Fruit fly (Drosophila melanogaster) whole organism, embryonic: ENCODE measurements around the gene Gs2.

Source experiments
- Adf1 ChIP-seq: fragments of 200-800 bp; sonication (Bioruptor generic); IDR thresholded peaks from 2 replicates; pipeline ENCODE4 v1.3.6; 2022; ENCODE audit warnings: missing biosample characterization, missing genetic modification characterization
- BtbVII ChIP-seq: fragments of 200-800 bp; sonication (Bioruptor generic); optimal IDR thresholded peaks from 3 replicates; lab custom pipeline; 2017; ENCODE audit warnings: missing biosample characterization, mild to moderate bottlenecking, missing genetic modification characterization
- CG10321 ChIP-seq: fragments of 200-800 bp; sonication (Bioruptor generic); IDR thresholded peaks from 2 replicates; pipeline ENCODE4 v1.3.6; 2022; ENCODE audit warnings: missing biosample characterization, missing genetic modification characterization
- CG11085 ChIP-seq: fragments of 200-800 bp; sonication (Bioruptor generic); IDR thresholded peaks from 2 replicates; pipeline ENCODE4 v1.3.6; 2022; ENCODE audit warnings: missing biosample characterization, missing genetic modification characterization
- CG11723 ChIP-seq: fragments of 200-800 bp; sonication (Bioruptor generic); optimal IDR thresholded peaks from 2 replicates; lab custom pipeline; 2017; ENCODE audit warnings: missing biosample characterization, mild to moderate bottlenecking, missing genetic modification characterization
- CG12071 ChIP-seq: fragments of 200-800 bp; sonication (Bioruptor generic); optimal IDR thresholded peaks from 3 replicates; lab custom pipeline; 2018; ENCODE audit warnings: missing biosample characterization, mild to moderate bottlenecking, missing genetic modification characterization
- CG12219 ChIP-seq: fragments of 200-800 bp; sonication (Bioruptor generic); optimal IDR thresholded peaks from 3 replicates; lab custom pipeline; 2018; ENCODE audit warnings: missing biosample characterization, mild to moderate bottlenecking, missing genetic modification characterization
- CG13624 ChIP-seq: fragments of 200-800 bp; sonication (Bioruptor generic); optimal IDR thresholded peaks from 2 replicates; lab custom pipeline; 2016; ENCODE audit warnings: missing biosample characterization, missing genetic modification characterization
- CG13775 ChIP-seq: fragments of 200-800 bp; sonication (Bioruptor generic); optimal IDR thresholded peaks from 3 replicates; lab custom pipeline; 2017; ENCODE audit warnings: missing biosample characterization, mild to moderate bottlenecking, missing genetic modification characterization
- CG14441 ChIP-seq: fragments of 200-800 bp; sonication (Bioruptor generic); IDR thresholded peaks from 2 replicates; pipeline ENCODE4 v1.3.6; 2022; ENCODE audit warnings: missing biosample characterization, missing genetic modification characterization
- CG17385 ChIP-seq: fragments of 200-800 bp; sonication (Bioruptor generic); optimal IDR thresholded peaks from 3 replicates; lab custom pipeline; 2018; ENCODE audit warnings: missing biosample characterization, mild to moderate bottlenecking, missing genetic modification characterization
- CG18764 ChIP-seq: fragments of 200-800 bp; sonication (Bioruptor generic); optimal IDR thresholded peaks from 3 replicates; lab custom pipeline; 2016; ENCODE audit warnings: missing biosample characterization, missing genetic modification characterization
- CG2199 ChIP-seq: fragments of 200-800 bp; sonication (Bioruptor generic); IDR thresholded peaks from 3 replicates; pipeline ENCODE4 v1.3.6; 2022; ENCODE audit warnings: missing biosample characterization, missing genetic modification characterization
- CG34224 ChIP-seq: fragments of 200-800 bp; sonication (Bioruptor generic); IDR thresholded peaks from 3 replicates; pipeline ENCODE4 v1.3.6; 2022; ENCODE audit warnings: missing biosample characterization, missing genetic modification characterization; ENCODE audit not compliant: partially characterized antibody
- CG4854 ChIP-seq: fragments of 200-800 bp; sonication (Bioruptor generic); optimal IDR thresholded peaks from 2 replicates; lab custom pipeline; 2016; ENCODE audit warnings: missing biosample characterization, missing genetic modification characterization, inconsistent platforms
- CG6272 ChIP-seq: fragments of 200-800 bp; sonication (Bioruptor generic); IDR thresholded peaks from 2 replicates; pipeline ENCODE4 v1.3.6; 2022; ENCODE audit warnings: missing biosample characterization, missing genetic modification characterization
- CG8089 ChIP-seq: fragments of 200-800 bp; sonication (Bioruptor generic); optimal IDR thresholded peaks from 3 replicates; lab custom pipeline; 2016; ENCODE audit warnings: missing biosample characterization, missing genetic modification characterization
- CG8765 ChIP-seq: fragments of 200-800 bp; sonication (Bioruptor generic); IDR thresholded peaks from 2 replicates; pipeline ENCODE4 v1.3.6; 2022; ENCODE audit warnings: missing biosample characterization, missing genetic modification characterization
- CG9876 ChIP-seq: fragments of 200-800 bp; sonication (Bioruptor generic); optimal IDR thresholded peaks from 2 replicates; lab custom pipeline; 2016; ENCODE audit warnings: missing biosample characterization, missing genetic modification characterization
- CHES-1-like ChIP-seq: fragments of 200-800 bp; sonication (Bioruptor generic); optimal IDR thresholded peaks from 2 replicates; lab custom pipeline; 2016; ENCODE audit warnings: missing biosample characterization, missing genetic modification characterization
- Deaf1 ChIP-seq: fragments of 200-800 bp; optimal IDR thresholded peaks from 3 replicates; lab custom pipeline; 2019; ENCODE audit warnings: missing biosample characterization, mild to moderate bottlenecking, missing genetic modification characterization, moderate library complexity
- Doc3 ChIP-seq: fragments of 200-800 bp; sonication (Bioruptor generic); IDR thresholded peaks from 3 replicates; pipeline ENCODE4 v1.3.6; 2022; ENCODE audit warnings: missing biosample characterization, missing genetic modification characterization; ENCODE audit not compliant: partially characterized antibody
- E2f1 ChIP-seq: fragments of 200-800 bp; sonication (Bioruptor generic); IDR thresholded peaks from 2 replicates; pipeline ENCODE4 v1.3.6; 2022; ENCODE audit warnings: missing biosample characterization, missing genetic modification characterization
- Elba2 ChIP-seq: fragments of 200-800 bp; sonication (Bioruptor generic); optimal IDR thresholded peaks from 3 replicates; lab custom pipeline; 2016; ENCODE audit warnings: missing biosample characterization, missing genetic modification characterization
- HLH4C ChIP-seq: fragments of 200-800 bp; sonication (Bioruptor generic); IDR thresholded peaks from 3 replicates; pipeline ENCODE4 v1.3.6; 2022; ENCODE audit warnings: missing biosample characterization, missing genetic modification characterization; ENCODE audit not compliant: partially characterized antibody
- Hmx ChIP-seq: fragments of 200-800 bp; sonication (Bioruptor generic); optimal IDR thresholded peaks from 2 replicates; lab custom pipeline; 2016; ENCODE audit warnings: missing biosample characterization, missing genetic modification characterization
- NK7.1 ChIP-seq: fragments of 200-800 bp; sonication (Bioruptor generic); optimal IDR thresholded peaks from 3 replicates; lab custom pipeline; 2016; ENCODE audit warnings: missing biosample characterization, missing genetic modification characterization
- Neu2 ChIP-seq: fragments of 200-800 bp; sonication (Bioruptor generic); optimal IDR thresholded peaks from 3 replicates; lab custom pipeline; 2016; ENCODE audit warnings: missing biosample characterization, missing genetic modification characterization, borderline replicate concordance
- Sin3A ChIP-seq: fragments of >200 bp; optimal IDR thresholded peaks from 2 replicates; lab custom pipeline; 2018
- Ssrp ChIP-seq: fragments of 200-800 bp; sonication (Bioruptor generic); optimal IDR thresholded peaks from 2 replicates; lab custom pipeline; 2018; ENCODE audit warnings: missing biosample characterization, mild to moderate bottlenecking, missing genetic modification characterization, moderate library complexity
- Tbp ChIP-seq: fragments of >200 bp; optimal IDR thresholded peaks from 2 replicates; lab custom pipeline; 2018; ENCODE audit warnings: missing biosample characterization, missing genetic modification characterization
- Vsx1 ChIP-seq: fragments of 200-800 bp; sonication (Bioruptor generic); optimal IDR thresholded peaks from 2 replicates; lab custom pipeline; 2017; ENCODE audit warnings: missing biosample characterization, mild to moderate bottlenecking, missing genetic modification characterization, missing genetic modification reagents
- az2 ChIP-seq: fragments of 200-800 bp; sonication (Bioruptor generic); optimal IDR thresholded peaks from 3 replicates; lab custom pipeline; 2016; ENCODE audit warnings: missing biosample characterization, missing genetic modification characterization
- bigmax ChIP-seq: fragments of 200-800 bp; sonication (Bioruptor generic); optimal IDR thresholded peaks from 2 replicates; lab custom pipeline; 2018; ENCODE audit warnings: missing biosample characterization, mild to moderate bottlenecking, missing genetic modification characterization
- cg ChIP-seq: fragments of 200-800 bp; sonication (Bioruptor generic); optimal IDR thresholded peaks from 3 replicates; lab custom pipeline; 2019; ENCODE audit warnings: missing biosample characterization, mild to moderate bottlenecking, missing genetic modification characterization, moderate library complexity
- gsb ChIP-seq: fragments of 200-800 bp; sonication (Bioruptor generic); IDR thresholded peaks from 2 replicates; pipeline ENCODE4 v1.3.6; 2022; ENCODE audit warnings: missing biosample characterization, missing genetic modification characterization
- gt ChIP-seq: fragments of 200-800 bp; sonication (Bioruptor generic); IDR thresholded peaks from 2 replicates; pipeline ENCODE4 v1.3.6; 2022; ENCODE audit warnings: missing biosample characterization, missing genetic modification characterization
- hbn ChIP-seq: fragments of 200-800 bp; sonication (Bioruptor generic); IDR thresholded peaks from 2 replicates; pipeline ENCODE4 v1.3.6; 2022; ENCODE audit warnings: missing biosample characterization, missing genetic modification characterization; ENCODE audit not compliant: partially characterized antibody
- hkb ChIP-seq, 2 experiments: fragments of 200-800 bp in 1 of 2; fragments of >200 bp in 1 of 2; sonication (Bioruptor generic) in 1 of 2; IDR thresholded peaks in 1 of 2; optimal IDR thresholded peaks in 1 of 2; 2 replicates each; pipeline versions ENCODE4 v1.3.6 to Lab custom; 2017 to 2022; ENCODE audit warnings: missing biosample characterization in 1 of 2, missing genetic modification characterization in 1 of 2
- hth ChIP-seq: fragments of >200 bp; optimal IDR thresholded peaks from 2 replicates; lab custom pipeline; 2017; ENCODE audit warnings: inconsistent platforms
- pfk ChIP-seq: fragments of 200-800 bp; sonication (Bioruptor generic); optimal IDR thresholded peaks from 2 replicates; lab custom pipeline; 2018; ENCODE audit warnings: missing biosample characterization, mild to moderate bottlenecking, missing genetic modification characterization, moderate library complexity
- pho ChIP-seq: fragments of 200-800 bp; sonication (Bioruptor generic); optimal IDR thresholded peaks from 2 replicates; lab custom pipeline; 2016; ENCODE audit warnings: missing biosample characterization, missing genetic modification characterization
- pita ChIP-seq: fragments of 200-800 bp; sonication (Bioruptor generic); optimal IDR thresholded peaks from 2 replicates; lab custom pipeline; 2017; ENCODE audit warnings: missing biosample characterization, mild to moderate bottlenecking, missing genetic modification characterization
- salm ChIP-seq: fragments of 200-800 bp; sonication (Bioruptor generic); optimal IDR thresholded peaks from 2 replicates; lab custom pipeline; 2018; ENCODE audit warnings: missing biosample characterization, mild to moderate bottlenecking, missing genetic modification characterization
- sens-2 ChIP-seq: fragments of 200-800 bp; sonication (Bioruptor generic); IDR thresholded peaks from 2 replicates; pipeline ENCODE4 v1.3.6; 2022; ENCODE audit warnings: missing biosample characterization, missing genetic modification characterization
- tin ChIP-seq: fragments of 200-800 bp; sonication (Bioruptor generic); optimal IDR thresholded peaks from 3 replicates; lab custom pipeline; 2016; ENCODE audit warnings: missing biosample characterization, missing genetic modification characterization
- tna ChIP-seq: fragments of 200-800 bp; sonication (Bioruptor generic); IDR thresholded peaks from 2 replicates; pipeline ENCODE4 v1.3.6; 2022; ENCODE audit warnings: missing biosample characterization, missing genetic modification characterization; ENCODE audit not compliant: partially characterized antibody
- trh ChIP-seq: fragments of 200-800 bp; sonication (Bioruptor generic); optimal IDR thresholded peaks from 2 replicates; lab custom pipeline; 2016; ENCODE audit warnings: missing biosample characterization, missing genetic modification characterization
- unpg ChIP-seq: fragments of 200-800 bp; sonication (Bioruptor generic); optimal IDR thresholded peaks from 3 replicates; lab custom pipeline; 2018; ENCODE audit warnings: missing biosample characterization, mild to moderate bottlenecking, missing genetic modification characterization, moderate library complexity
- vfl ChIP-seq: fragments of 200-800 bp; sonication (Bioruptor generic); optimal IDR thresholded peaks from 2 replicates; lab custom pipeline; 2016; ENCODE audit warnings: missing biosample characterization, missing genetic modification characterization

Gs2 gene

DNA sequence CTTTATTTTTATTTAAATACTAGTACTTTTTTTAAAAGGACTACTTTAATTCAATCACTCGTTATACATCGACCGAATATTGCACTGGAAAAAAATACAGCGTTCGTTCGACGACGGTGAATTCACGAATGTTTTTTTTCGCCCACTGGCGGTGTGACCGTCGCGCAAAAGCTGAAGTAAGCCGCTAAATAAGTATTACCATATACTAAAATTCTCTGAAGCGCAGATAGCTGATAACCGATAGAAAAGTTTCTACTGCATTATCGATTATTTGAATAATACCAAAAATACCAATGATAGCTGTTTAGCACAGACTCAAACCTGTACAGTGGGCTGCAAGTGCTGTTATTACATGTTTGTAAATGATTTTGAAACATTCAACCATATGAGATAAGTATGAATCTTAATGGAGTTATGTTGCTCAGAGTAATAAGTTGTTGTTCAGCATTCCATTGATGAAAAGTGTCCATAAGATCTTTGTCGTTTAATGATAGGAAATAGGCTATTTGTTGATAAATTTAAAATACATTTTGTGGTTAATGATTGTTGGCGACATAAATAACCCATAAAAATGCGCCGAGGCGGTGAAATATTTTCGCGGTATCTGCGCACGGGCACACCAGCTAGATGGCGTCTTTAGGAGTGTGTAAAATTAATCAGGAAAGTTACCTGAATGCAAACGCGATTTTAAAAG, 31.7 kb downstream of the Gs2 start, which contains the start of the genes Evi5 and HP5 (continued):
- TF ChIP-seq sens-2 (GFP tag; lab: Robert Waterston, UW) (no peak), Adf1 (GFP tag; lab: Robert Waterston, UW) (no peak; the same call in 1 of the 2 replicates), hbn (peak; percentile 26; the same call in 1 of the 2 replicates), salm (tag; lab: Kevin White, UChicago) (no peak), tna (peak; percentile 29; the same call in 1 of the 2 replicates), CG8089 (peak; percentile 9), BtbVII (GFP tag; lab: Kevin White, UChicago) (no peak), CG6272 (GFP tag; lab: Robert Waterston, UW) (peak; percentile 64; the same call in 1 of the 2 replicates), Deaf1 (peak; percentile 63), unpg (peak; percentile 6), Vsx1 (GFP tag; lab: Kevin White, UChicago) (no peak), CG11723 (GFP tag; lab: Kevin White, UChicago) (no peak), hkb (optimal IDR thresholded peaks at IDR 0.05; lab: Kevin White, UChicago) (no peak), hkb (GFP tag; IDR thresholded peaks at IDR 0.05; lab: Robert Waterston, UW) (no peak), Neu2 (GFP tag; lab: Kevin White, UChicago) (no peak), CG11085 (GFP tag; lab: Robert Waterston, UW) (peak; percentile 61; the same call in 1 of the 2 replicates), trh (peak; percentile 55), CG18764 (GFP tag; lab: Kevin White, UChicago) (no peak), CG17385 (GFP tag; lab: Kevin White, UChicago) (no peak), CG12219 (peak; percentile 3), Doc3 (GFP tag; lab: Robert Waterston, UW) (no peak), az2 (GFP tag; lab: Kevin White, UChicago) (no peak), NK7.1 (GFP tag; lab: Kevin White, UChicago) (peak; percentile 1), bigmax (no peak), cg (GFP tag; lab: Kevin White, UChicago) (peak; percentile 31), CG14441 (GFP tag; lab: Robert Waterston, UW) (peak; percentile 74; the same call in 1 of the 2 replicates), CG13624 (GFP tag; lab: Kevin White, UChicago) (peak; percentile 80), CHES-1-like (peak; percentile 54), CG12071 (GFP tag; lab: Kevin White, UChicago) (no peak), CG9876 (no peak), CG2199 (GFP tag; lab: Robert Waterston, UW) (no peak), Elba2 (GFP tag; lab: Kevin White, UChicago) (no peak), pfk (no peak), CG8765 (GFP tag; lab: Robert Waterston, UW) (peak; percentile 31), hth (no peak), pho (GFP tag; lab: Kevin White, UChicago) (peak; percentile 45), Tbp (GFP tag; lab: Kevin White, UChicago) (no peak), CG34224 (GFP tag; lab: Robert Waterston, UW) (peak; percentile 16; the same call in 1 of the 3 replicates), E2f1 (GFP tag; lab: Robert Waterston, UW) (peak; percentile 40; the same call in 1 of the 2 replicates), vfl (GFP tag; lab: Kevin White, UChicago) (no peak), pita (peak; percentile 39), Ssrp (peak; percentile 2), Sin3A (lab: Kevin White, UChicago) (peak; percentile 80), Hmx (no peak), HLH4C (0 out of 3 replicates have a peak, but pooled peaks have one; percentile 22), tin (GFP tag; lab: Kevin White, UChicago) (peak; percentile 32), CG10321 (no peak), CG4854 (GFP tag; lab: Kevin White, UChicago) (no peak), CG13775 (peak; percentile 25), gsb (GFP tag; lab: Robert Waterston, UW) (no peak), gt (GFP tag; lab: Robert Waterston, UW) (no peak)
